Worm (Caenorhabditis elegans) whole organism, mixed stage, embryonic: ENCODE data around the gene T08G3.11.
"Not testable (repeated sequence)": the region's sequence is repeated elsewhere in the genome, so short reads cannot be mapped to it uniquely, and the experiment has no call there.

Source experiments
- blmp-1 ChIP-seq: fragments of 150-350 bp; optimal IDR thresholded peaks from 2 replicates; lab custom pipeline; 2014; ENCODE audit warnings: missing biosample characterization, missing genetic modification characterization
- ceh-83 ChIP-seq: fragments of 200-800 bp; sonication (Bioruptor generic); optimal IDR thresholded peaks from 2 replicates; lab custom pipeline; 2018; ENCODE audit warnings: mild to moderate bottlenecking, missing genetic modification characterization, missing compliant biosample characterization
- drap-1 ChIP-seq: fragments of 200-800 bp; sonication (Bioruptor generic); optimal IDR thresholded peaks from 3 replicates; lab custom pipeline; 2018; ENCODE audit warnings: mild to moderate bottlenecking, missing genetic modification characterization, missing compliant biosample characterization
- elt-3 ChIP-seq: fragments of 150-350 bp; optimal IDR thresholded peaks from 2 replicates; lab custom pipeline; 2014; ENCODE audit warnings: missing biosample characterization, missing genetic modification characterization
- flh-1 ChIP-seq: fragments of 200-800 bp; sonication (Bioruptor generic); optimal IDR thresholded peaks from 2 replicates; lab custom pipeline; 2018; ENCODE audit warnings: mild to moderate bottlenecking, missing genetic modification characterization, moderate library complexity, missing compliant biosample characterization
- lin-13 ChIP-seq: fragments of 150-350 bp; optimal IDR thresholded peaks from 2 replicates; lab custom pipeline; 2014; ENCODE audit warnings: missing biosample characterization, missing genetic modification characterization
- mab-5 ChIP-seq: fragments of 150-350 bp; optimal IDR thresholded peaks from 2 replicates; lab custom pipeline; 2014; ENCODE audit warnings: missing biosample characterization, missing genetic modification characterization
- nhr-2 ChIP-seq: fragments of 150-350 bp; optimal IDR thresholded peaks from 2 replicates; lab custom pipeline; 2014; ENCODE audit warnings: missing biosample characterization, missing genetic modification characterization
- nhr-28 ChIP-seq: fragments of 150-350 bp; optimal IDR thresholded peaks from 2 replicates; lab custom pipeline; 2014; ENCODE audit warnings: missing biosample characterization, missing genetic modification characterization
- snpc-4 ChIP-seq: fragments of 150-350 bp; optimal IDR thresholded peaks from 2 replicates; lab custom pipeline; 2014; ENCODE audit warnings: missing biosample characterization, missing genetic modification characterization
- unc-62 ChIP-seq: fragments of 150-350 bp; optimal IDR thresholded peaks from 2 replicates; lab custom pipeline; 2014; ENCODE audit warnings: missing biosample characterization, missing genetic modification reagents, missing genetic modification characterization
- ztf-11 ChIP-seq: fragments of 150-350 bp; optimal IDR thresholded peaks from 2 replicates; lab custom pipeline; 2014; ENCODE audit warnings: missing biosample characterization, missing genetic modification characterization

- not testable (repeated sequence) for TF ChIP-seq unc-62 (GFP tag; lab: Kevin White, UChicago); mab-5 (tag; lab: Kevin White, UChicago); nhr-28 (tag; lab: Kevin White, UChicago); flh-1 (GFP tag; lab: Kevin White, UChicago); lin-13; drap-1 (GFP tag; lab: Kevin White, UChicago); blmp-1 (tag; lab: Kevin White, UChicago); elt-3; ceh-83 (GFP tag; lab: Kevin White, UChicago); ztf-11; snpc-4 (tag; lab: Kevin White, UChicago); nhr-2 (tag; lab: Kevin White, UChicago)
Measured at ce11 chrV:16515140-16515539, 36.0 kb upstream of the T08G3.11 start, which contains the start of gene F36D3.5.
